Fruit fly (Drosophila melanogaster) whole organism, wandering third instar larva: Measurements from ENCODE around the gene Cpr64Ab.

ENCODE experiments used
- Abd-B ChIP-seq: fragments of >200 bp; optimal IDR thresholded peaks from 2 replicates; lab custom pipeline; 2017; ENCODE audit warnings: missing biosample characterization, missing genetic modification characterization
- dmrt93B ChIP-seq: fragments of 200-800 bp; sonication (Bioruptor generic); optimal IDR thresholded peaks from 2 replicates; lab custom pipeline; 2018; ENCODE audit warnings: missing biosample characterization, mild to moderate bottlenecking, missing genetic modification characterization

dm6 chr3L:4187930-4188523, 23.3 kb downstream of the Cpr64Ab start, which contains the start of the genes Teh2 and tipE:
- TF ChIP-seq Abd-B, result no peak
- no peak for TF ChIP-seq dmrt93B
